Worm (Caenorhabditis elegans): ENCODE results near the gene cest-33.

cest-33 gene

DNA sequence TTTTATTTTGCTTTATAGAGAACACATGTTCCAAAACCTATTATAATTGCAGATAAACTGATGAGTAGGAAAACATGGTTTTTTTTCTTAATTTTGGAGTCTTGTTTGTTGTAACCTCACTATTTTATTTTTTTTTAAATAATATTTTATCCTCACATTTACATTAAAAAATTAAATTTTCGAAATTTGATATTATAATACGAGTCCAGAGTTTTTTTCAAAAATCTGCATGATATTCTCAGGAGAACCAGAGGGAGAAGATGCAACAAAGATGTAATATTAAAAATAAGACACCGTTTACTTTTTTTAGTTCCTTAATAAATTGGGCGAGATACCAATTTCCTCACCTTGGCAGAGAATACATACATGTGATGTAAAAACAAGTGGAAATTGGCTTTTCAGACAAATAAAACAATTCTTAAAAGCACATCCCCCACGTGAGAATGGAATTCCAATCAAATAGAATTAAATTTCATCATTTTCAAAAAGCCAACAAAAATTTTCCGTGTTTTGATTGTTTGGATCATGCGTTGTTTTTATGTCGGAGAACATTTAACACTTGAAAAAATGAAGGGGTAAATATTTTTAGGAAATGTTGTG is 20.3 kb upstream of the cest-33 start:
- TF ChIP-seq mep-1 (tag; optimal IDR thresholded peaks at IDR 0.05) (no peak), snpc-4 (tag; optimal IDR thresholded peaks at IDR 0.05) (no peak), ceh-82 (tag; optimal IDR thresholded peaks at IDR 0.05) (no peak), egl-27 (tag; optimal IDR thresholded peaks at IDR 0.05) (no peak), C16A3.4 (tag; optimal IDR thresholded peaks at IDR 0.05) (no peak), elt-3 (tag; optimal IDR thresholded peaks at IDR 0.05) (no peak), ces-1 (GFP tag; optimal IDR thresholded peaks at IDR 0.05) (no peak), unc-30 (tag; optimal IDR thresholded peaks at IDR 0.05) (no peak), pax-3 (tag; optimal IDR thresholded peaks at IDR 0.05) (no peak), aha-1 (tag; optimal IDR thresholded peaks at IDR 0.05) (no peak), unc-86 (tag; optimal IDR thresholded peaks at IDR 0.05) (no peak), hlh-17 (GFP tag; optimal IDR thresholded peaks at IDR 0.05; ENCODE audit: borderline replicate concordance) (no peak), rnt-1 (tag; optimal IDR thresholded peaks at IDR 0.05) (no peak), ceh-63 (GFP tag; optimal IDR thresholded peaks at IDR 0.05) (no peak), dpl-1 (GFP tag; optimal IDR thresholded peaks at IDR 0.05) (no peak), lin-35 (GFP tag; optimal IDR thresholded peaks at IDR 0.05) (no peak), lir-3 (tag; optimal IDR thresholded peaks at IDR 0.05; ENCODE audit: poor library complexity) (no peak), lin-14 (GFP tag; optimal IDR thresholded peaks at IDR 0.05) (no peak), nhr-71 (tag; optimal IDR thresholded peaks at IDR 0.05) (no peak), hlh-4 (tag; optimal IDR thresholded peaks at IDR 0.05) (no peak)

DNA sequence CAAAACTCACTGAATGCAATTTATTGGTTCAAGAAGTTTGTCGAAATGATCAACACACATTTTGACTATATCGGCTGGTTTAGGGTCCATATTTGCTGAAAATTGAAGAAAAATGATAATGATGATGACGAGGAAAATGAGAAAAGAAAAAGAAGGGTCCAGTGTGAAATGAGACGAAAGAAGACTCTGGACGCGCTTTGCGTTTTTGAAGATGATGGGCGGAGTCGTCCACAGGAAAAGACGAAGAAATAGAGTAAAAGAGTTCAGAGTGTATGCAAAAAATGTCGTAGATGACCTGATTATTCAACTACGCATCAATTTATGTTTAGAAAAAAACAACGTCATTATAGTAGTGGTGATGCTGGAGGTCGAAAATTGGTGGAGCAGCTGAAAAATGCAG is 9.4 kb upstream of the cest-33 start, which contains the start of gene F13H6.5:
Gene F13H6.5 (minus strand): TSS at position 101 of the 400 bp plus-strand sequence.
- TF ChIP-seq fkh-10 (GFP tag; optimal IDR thresholded peaks at IDR 0.05) (no peak), nhr-47 (tag; optimal IDR thresholded peaks at IDR 0.05) (no peak), blmp-1 (tag; optimal IDR thresholded peaks at IDR 0.05) (no peak), nhr-71 (tag; optimal IDR thresholded peaks at IDR 0.05) (no peak), irx-1 (tag; optimal IDR thresholded peaks at IDR 0.05) (no peak), zip-4 (GFP tag; optimal IDR thresholded peaks at IDR 0.05) (no peak), jun-1 (tag; optimal IDR thresholded peaks at IDR 0.05) (no peak), fos-1 (tag; optimal IDR thresholded peaks at IDR 0.05) (no peak), lin-35 (GFP tag; optimal IDR thresholded peaks at IDR 0.05) (no peak), xbp-1 (tag; optimal IDR thresholded peaks at IDR 0.05) (no peak), hpl-2 (GFP tag; optimal IDR thresholded peaks at IDR 0.05) (no peak), dsc-1 (tag; optimal IDR thresholded peaks at IDR 0.05) (no peak), rnt-1 (tag; optimal IDR thresholded peaks at IDR 0.05) (no peak), mef-2 (tag; optimal IDR thresholded peaks at IDR 0.05) (no peak), aha-1 (tag; optimal IDR thresholded peaks at IDR 0.05) (no peak), tlp-1 (tag; optimal IDR thresholded peaks at IDR 0.05) (no peak), unc-130 (tag; optimal IDR thresholded peaks at IDR 0.05) (no peak), mab-9 (GFP tag; IDR thresholded peaks at IDR 0.05) (no peak)

DNA sequence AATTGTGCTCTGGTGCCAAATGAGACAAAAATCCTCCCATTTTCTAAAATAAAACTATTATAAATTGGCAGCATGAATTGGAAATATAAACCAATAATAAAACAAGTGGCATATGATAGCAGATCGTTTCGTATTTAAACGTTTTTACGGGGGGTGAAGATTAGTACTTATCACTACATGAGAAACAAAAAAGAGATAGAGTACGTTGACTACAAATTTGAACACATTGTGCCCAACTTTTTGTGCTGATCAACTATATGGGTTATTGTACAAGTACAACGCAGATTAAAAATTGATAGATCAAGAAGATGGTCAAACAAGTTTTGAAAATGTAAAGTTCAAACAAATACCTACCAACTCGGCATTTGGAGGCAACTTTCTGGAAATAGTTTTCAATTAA is 3.0 kb upstream of the cest-33 start:
- TF ChIP-seq pag-3 (tag; optimal IDR thresholded peaks at IDR 0.05; ENCODE audit: borderline replicate concordance, insufficient read depth) (no peak), ceh-82 (tag; optimal IDR thresholded peaks at IDR 0.05) (no peak), zip-4 (GFP tag; optimal IDR thresholded peaks at IDR 0.05) (no peak), fkh-10 (GFP tag; optimal IDR thresholded peaks at IDR 0.05) (no peak), ama-1 (optimal IDR thresholded peaks at IDR 0.05) (no peak), nhr-20 (tag; optimal IDR thresholded peaks at IDR 0.05) (peak; percentile 14)

DNA sequence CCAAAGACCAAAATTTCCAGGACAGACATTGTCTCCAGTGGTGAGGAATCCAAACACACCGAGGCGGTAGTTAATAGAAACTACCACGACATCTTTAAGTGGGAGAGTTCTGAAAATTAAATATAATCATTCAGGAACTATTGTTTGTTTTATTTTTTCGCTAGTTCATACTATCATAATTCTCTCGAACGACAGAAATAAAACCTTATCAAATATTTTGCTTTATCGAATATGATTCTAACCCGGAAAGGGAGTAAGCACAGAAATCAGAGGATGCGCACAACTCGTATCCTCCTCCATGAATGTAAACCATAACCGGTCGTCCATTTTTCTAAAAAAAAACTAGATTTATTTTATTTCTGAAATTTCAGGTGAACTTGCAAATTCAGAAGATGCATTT is 665 bp downstream of the cest-33 start:
- TF ChIP-seq lin-13 (GFP tag; optimal IDR thresholded peaks at IDR 0.05) (no peak), zag-1 (tag; optimal IDR thresholded peaks at IDR 0.05) (no peak), lir-3 (tag; optimal IDR thresholded peaks at IDR 0.05; ENCODE audit: poor library complexity) (no peak), ceh-88 (GFP tag; IDR thresholded peaks at IDR 0.05) (no peak), nhr-11 (tag; optimal IDR thresholded peaks at IDR 0.05) (no peak), nhr-76 (tag; optimal IDR thresholded peaks at IDR 0.05) (no peak), lin-35 (GFP tag; optimal IDR thresholded peaks at IDR 0.05) (no peak), unc-30 (tag; optimal IDR thresholded peaks at IDR 0.05) (no peak), nhr-77 (tag; optimal IDR thresholded peaks at IDR 0.05) (no peak), sptf-1 (tag; optimal IDR thresholded peaks at IDR 0.05) (no peak), F16B12.6 (tag; optimal IDR thresholded peaks at IDR 0.05) (no peak)
